Fruit fly (Drosophila melanogaster): Measurements from ENCODE around the gene CG40813.
"Not testable (repeated sequence)": the region's sequence is repeated elsewhere in the genome, so short reads cannot be mapped to it uniquely, and the experiment has no call there.

- TF ChIP-seq CTCF, CG8478 (optimal IDR thresholded peaks at IDR 0.05): not testable (repeated sequence)
Measured at dm6 chrX:22142758-22143157, at the start of gene CG40813.
